Worm (Caenorhabditis elegans) whole organism, L1 larva: ENCODE data around the gene mod-1.

Source experiments
- ama-1 ChIP-seq: fragments of 150-350 bp; optimal IDR thresholded peaks from 2 replicates; lab custom pipeline; 2014
- ceh-88 ChIP-seq: fragments of 200-800 bp; sonication (Bioruptor generic); IDR thresholded peaks from 2 replicates; pipeline ENCODE4 v1.3.6; 2022; ENCODE audit warnings: missing genetic modification characterization, missing compliant biosample characterization
- dpl-1 ChIP-seq, 3 experiments: fragments of 150-350 bp in 2 of 3; sonication (generic microtip) in 1 of 3; optimal IDR thresholded peaks; 2 replicates each; lab custom pipeline; 2014 to 2017; ENCODE audit warnings: missing biosample characterization in 3 of 3, missing genetic modification characterization in 3 of 3, missing genetic modification reagents in 3 of 3
- lin-35 ChIP-seq, 2 experiments: fragments of 150-350 bp; optimal IDR thresholded peaks; 2 replicates each; lab custom pipeline; 2014; ENCODE audit warnings: missing biosample characterization in 2 of 2, missing genetic modification characterization in 2 of 2, missing genetic modification reagents in 2 of 2
- nhr-90 ChIP-seq: sonication (generic microtip); optimal IDR thresholded peaks from 2 replicates; lab custom pipeline; 2016; ENCODE audit warnings: mild to moderate bottlenecking, missing genetic modification characterization, missing compliant biosample characterization; ENCODE audit not compliant: poor library complexity
- pax-3 ChIP-seq: fragments of 200-800 bp; sonication (Bioruptor generic); optimal IDR thresholded peaks from 2 replicates; lab custom pipeline; 2018; ENCODE audit warnings: mild to moderate bottlenecking, missing genetic modification characterization, moderate library complexity, missing compliant biosample characterization
- unc-62 ChIP-seq: fragments of 150-350 bp; optimal IDR thresholded peaks from 2 replicates; lab custom pipeline; 2014; ENCODE audit warnings: missing biosample characterization, missing genetic modification reagents, missing genetic modification characterization
- zag-1 ChIP-seq: fragments of 150-350 bp; optimal IDR thresholded peaks from 2 replicates; lab custom pipeline; 2014; ENCODE audit warnings: missing biosample characterization, missing genetic modification characterization

DNA sequence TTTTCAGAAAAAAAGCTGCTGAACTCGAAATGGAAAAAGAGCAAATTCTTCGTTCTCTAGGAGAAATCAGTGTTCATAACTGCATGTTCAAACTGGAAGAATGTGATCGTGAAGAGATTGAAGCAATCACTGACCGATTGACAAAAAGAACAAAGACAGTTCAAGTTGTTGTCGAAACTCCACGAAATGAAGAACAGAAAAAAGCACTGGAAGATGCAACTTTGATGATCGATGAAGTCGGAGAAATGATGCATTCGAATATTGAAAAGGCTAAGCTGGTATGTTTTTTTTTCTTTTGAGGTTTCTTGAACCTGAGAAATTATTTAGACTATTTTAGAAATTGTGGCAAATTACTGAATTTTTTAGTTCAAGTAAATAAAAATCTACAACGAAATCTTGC, 24.6 kb upstream of the mod-1 start:
- TF ChIP-seq pax-3 (tag; lab: Kevin White, UChicago): no peak
- TF ChIP-seq ama-1: peak; percentile 60
- TF ChIP-seq nhr-90 (tag; lab: Kevin White, UChicago): no peak
- no peak for TF ChIP-seq lin-35 (GFP tag; optimal IDR thresholded peaks at IDR 0.05; lab: Kevin White, UChicago)
- no peak for TF ChIP-seq dpl-1 (GFP tag; optimal IDR thresholded peaks at IDR 0.05; lab: Kevin White, UChicago)
- no peak for TF ChIP-seq ceh-88
- TF ChIP-seq unc-62: no peak
- TF ChIP-seq zag-1: no peak
